Comparison of ENCODE assay signal across 1 fruit fly cellular context in genomic region chr3L:19495991-19496588, dm6.
TF ChIP-seq lines count a peak whose summit lies in the region.

No protein-coding gene starts in this region.

TF ChIP-seq in whole organism, embryonic, 481 proteins besides CTCF, POLR2A, EP300 and RAD21 (continued from another document):
- TF ChIP-seq PHDP (tag; optimal IDR thresholded peaks at IDR 0.05; lab: Kevin White, UChicago), result peak; percentile 11
- no peak for TF ChIP-seq aop (GFP tag; IDR thresholded peaks at IDR 0.05; lab: Robert Waterston, UW)
- TF ChIP-seq gem (tag; optimal IDR thresholded peaks at IDR 0.05; lab: Kevin White, UChicago), result peak; percentile 26
- TF ChIP-seq CG9876 (GFP tag; optimal IDR thresholded peaks at IDR 0.05; lab: Kevin White, UChicago), result no peak
- TF ChIP-seq Hand (GFP tag; optimal IDR thresholded peaks at IDR 0.05; lab: Kevin White, UChicago), result peak; percentile 14
- no peak for TF ChIP-seq bowl (GFP tag; IDR thresholded peaks at IDR 0.05; lab: Robert Waterston, UW)
- no peak for TF ChIP-seq CG8290 (GFP tag; optimal IDR thresholded peaks at IDR 0.05; lab: Kevin White, UChicago)
- TF ChIP-seq CG8290 (tag; optimal IDR thresholded peaks at IDR 0.05; lab: Kevin White, UChicago), result peak in 1 of 2 experiments; percentile 21
- peak; percentile 11 for TF ChIP-seq BtbVII (GFP tag; optimal IDR thresholded peaks at IDR 0.05; lab: Kevin White, UChicago)
- TF ChIP-seq Hmr (GFP tag; optimal IDR thresholded peaks at IDR 0.05; lab: Kevin White, UChicago), result peak; percentile 7
- no peak for TF ChIP-seq CG12104 (GFP tag; optimal IDR thresholded peaks at IDR 0.05; lab: Kevin White, UChicago)
- no peak for TF ChIP-seq insv (GFP tag; optimal IDR thresholded peaks at IDR 0.05; lab: Kevin White, UChicago)
- TF ChIP-seq pfk (GFP tag; optimal IDR thresholded peaks at IDR 0.05; lab: Kevin White, UChicago), result no peak
- no peak for TF ChIP-seq gcm (GFP tag; optimal IDR thresholded peaks at IDR 0.05; lab: Kevin White, UChicago)
- TF ChIP-seq Asciz (GFP tag; optimal IDR thresholded peaks at IDR 0.05; lab: Kevin White, UChicago), result no peak
- TF ChIP-seq odd (GFP tag; optimal IDR thresholded peaks at IDR 0.05; lab: Kevin White, UChicago), result peak; percentile 22
- TF ChIP-seq CG2678 (tag; optimal IDR thresholded peaks at IDR 0.05; lab: Kevin White, UChicago), result peak; percentile 46
- TF ChIP-seq sens (GFP tag; lab: Kevin White, UChicago), result peak; percentile 30
- TF ChIP-seq pan (optimal IDR thresholded peaks at IDR 0.05; lab: Kevin White, UChicago), result no peak
- no peak for TF ChIP-seq pan (GFP tag; optimal IDR thresholded peaks at IDR 0.05 in 1 of 2, IDR thresholded peaks at IDR 0.05 in 1 of 2)
- peak; percentile 21 for TF ChIP-seq lab (GFP tag; optimal IDR thresholded peaks at IDR 0.05; lab: Kevin White, UChicago)
- peak; percentile 41 for TF ChIP-seq CG12071 (GFP tag; optimal IDR thresholded peaks at IDR 0.05; lab: Kevin White, UChicago)
- no peak for TF ChIP-seq tio (GFP tag; optimal IDR thresholded peaks at IDR 0.05; lab: Kevin White, UChicago)
- TF ChIP-seq CG17568 (GFP tag; optimal IDR thresholded peaks at IDR 0.05; lab: Kevin White, UChicago), result peak; percentile 15
- peak; percentile 9 for TF ChIP-seq CG10543 (GFP tag; optimal IDR thresholded peaks at IDR 0.05; lab: Kevin White, UChicago)
- TF ChIP-seq CG18599 (GFP tag; optimal IDR thresholded peaks at IDR 0.05; lab: Kevin White, UChicago), result peak; percentile 10
- peak; percentile 1 for TF ChIP-seq dmrt99B (tag; optimal IDR thresholded peaks at IDR 0.05; lab: Kevin White, UChicago)
